Fruit fly (Drosophila melanogaster) whole organism: Measurements from ENCODE around the gene Jon99Ciii.

ENCODE experiments used
- CG8478 ChIP-seq: fragments of >200 bp; optimal IDR thresholded peaks from 2 replicates; lab custom pipeline; 2018; ENCODE audit warnings: inconsistent platforms
- EcR ChIP-seq, 2 experiments: fragments of >200 bp; optimal IDR thresholded peaks; 2 replicates each; lab custom pipeline; 2017; ENCODE audit warnings: missing biosample characterization in 2 of 2, missing genetic modification characterization in 2 of 2, missing genetic modification reagents in 2 of 2
- pan ChIP-seq: fragments of >200 bp; optimal IDR thresholded peaks from 2 replicates; lab custom pipeline; 2017
- psq ChIP-seq: fragments of >200 bp; optimal IDR thresholded peaks from 2 replicates; lab custom pipeline; 2017
- usp ChIP-seq: fragments of >200 bp; optimal IDR thresholded peaks from 2 replicates; lab custom pipeline; 2017; ENCODE audit warnings: missing biosample characterization, missing genetic modification characterization, mixed read lengths

DNA sequence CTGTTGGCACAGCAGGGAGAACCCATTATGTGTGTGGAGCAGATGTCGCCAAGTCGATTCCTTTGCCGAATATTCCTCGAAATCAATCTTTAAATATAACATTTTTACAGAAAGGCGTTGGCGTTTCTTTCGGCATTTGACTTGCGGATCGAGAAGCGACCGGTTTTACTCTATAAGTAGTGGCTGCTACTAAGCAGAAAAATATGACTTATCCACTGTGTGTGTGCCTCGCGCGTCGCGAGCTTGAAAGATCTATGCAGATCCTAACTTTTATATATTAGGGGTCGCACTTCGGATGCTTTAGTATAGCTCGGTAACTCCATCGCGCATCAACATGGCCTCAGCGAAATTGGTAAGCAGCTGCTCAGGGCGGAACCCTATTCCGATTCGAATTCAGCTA is 16.9 kb upstream of the Jon99Ciii start, which contains the start of gene CG15515:
- TF ChIP-seq psq (lab: Kevin White, UChicago) (no peak), usp (GFP tag; lab: Kevin White, UChicago) (no peak), pan (lab: Kevin White, UChicago) (no peak), CG8478 (lab: Kevin White, UChicago) (no peak), EcR (GFP tag; optimal IDR thresholded peaks at IDR 0.05; lab: Kevin White, UChicago) (no peak)
